Fruit fly (Drosophila melanogaster) whole organism, wandering third instar larva: ENCODE results near the gene ham.

Experiments used
- Abd-B ChIP-seq: fragments of >200 bp; optimal IDR thresholded peaks from 2 replicates; lab custom pipeline; 2017; ENCODE audit warnings: missing biosample characterization, missing genetic modification characterization
- CG32264 ChIP-seq: fragments of 200-800 bp; sonication (Bioruptor generic); optimal IDR thresholded peaks from 2 replicates; lab custom pipeline; 2016; ENCODE audit warnings: missing biosample characterization, missing genetic modification characterization
- CG9705 ChIP-seq: fragments of 200-800 bp; sonication (Bioruptor generic); optimal IDR thresholded peaks from 2 replicates; lab custom pipeline; 2018; ENCODE audit warnings: missing biosample characterization, mild to moderate bottlenecking, missing genetic modification characterization
- CrebA ChIP-seq: fragments of 200-800 bp; sonication (Bioruptor generic); optimal IDR thresholded peaks from 2 replicates; lab custom pipeline; 2016; ENCODE audit warnings: missing biosample characterization, mild to moderate bottlenecking, missing genetic modification characterization, borderline replicate concordance
- Dfd ChIP-seq: fragments of >200 bp; optimal IDR thresholded peaks from 2 replicates; lab custom pipeline; 2017; ENCODE audit warnings: missing biosample characterization, missing genetic modification characterization
- Dif ChIP-seq: fragments of 200-275, 200-300 bp; sonication (Bioruptor generic); optimal IDR thresholded peaks from 2 replicates; lab custom pipeline; 2018; ENCODE audit warnings: missing biosample characterization, missing genetic modification characterization; ENCODE audit not compliant: partially characterized antibody
- GATAd ChIP-seq: sonication (Bioruptor generic); optimal IDR thresholded peaks from 2 replicates; lab custom pipeline; 2016; ENCODE audit warnings: missing biosample characterization, missing genetic modification characterization
- HLH106 ChIP-seq: fragments of 200-800 bp; optimal IDR thresholded peaks from 3 replicates; lab custom pipeline; 2019; ENCODE audit warnings: missing biosample characterization, mild to moderate bottlenecking, missing genetic modification characterization, moderate library complexity
- Hnf4 ChIP-seq: fragments of 200-800 bp; sonication (Bioruptor generic); optimal IDR thresholded peaks from 2 replicates; lab custom pipeline; 2016; ENCODE audit warnings: missing biosample characterization, mild to moderate bottlenecking, missing genetic modification characterization
- Hr78 ChIP-seq: fragments of >200 bp; optimal IDR thresholded peaks from 2 replicates; lab custom pipeline; 2017; ENCODE audit warnings: missing biosample characterization, missing genetic modification characterization
- Hr83 ChIP-seq: fragments of 200-300 bp; sonication (Bioruptor generic); optimal IDR thresholded peaks from 2 replicates; lab custom pipeline; 2016; ENCODE audit warnings: missing biosample characterization, mild to moderate bottlenecking, missing genetic modification characterization, moderate library complexity; ENCODE audit not compliant: poor library complexity, severe bottlenecking
- Jra ChIP-seq: sonication (Bioruptor generic); optimal IDR thresholded peaks from 2 replicates; lab custom pipeline; 2016; ENCODE audit warnings: missing biosample characterization, missing genetic modification characterization
- Mio ChIP-seq: sonication (Bioruptor generic); optimal IDR thresholded peaks from 2 replicates; lab custom pipeline; 2016; ENCODE audit warnings: missing biosample characterization, missing genetic modification characterization
- Myc ChIP-seq: fragments of >200 bp; optimal IDR thresholded peaks from 2 replicates; lab custom pipeline; 2017
- N ChIP-seq: fragments of >200 bp; optimal IDR thresholded peaks from 2 replicates; lab custom pipeline; 2018; ENCODE audit warnings: missing biosample characterization, missing external identifiers, missing genetic modification characterization
- OdsH ChIP-seq: fragments of 200-800 bp; sonication (Bioruptor generic); optimal IDR thresholded peaks from 2 replicates; lab custom pipeline; 2016; ENCODE audit warnings: missing biosample characterization, mild to moderate bottlenecking, missing genetic modification characterization
- Rel ChIP-seq, 2 experiments: fragments of 200-800 bp; sonication (Bioruptor generic) in 1 of 2; optimal IDR thresholded peaks; 2 replicates in 1 of 2; 3 replicates in 1 of 2; lab custom pipeline; 2016 to 2019; ENCODE audit warnings: mild to moderate bottlenecking in 2 of 2, missing biosample characterization in 2 of 2, missing genetic modification characterization in 2 of 2, moderate library complexity in 1 of 2
- Sp1 ChIP-seq: fragments of 200-800 bp; sonication (Bioruptor generic); optimal IDR thresholded peaks from 3 replicates; lab custom pipeline; 2019; ENCODE audit warnings: missing biosample characterization, mild to moderate bottlenecking, missing genetic modification characterization, moderate library complexity
- Vsx2 ChIP-seq: fragments of 200-300, 225-300 bp; sonication (Bioruptor generic); optimal IDR thresholded peaks from 2 replicates; lab custom pipeline; 2018; ENCODE audit warnings: missing biosample characterization, missing genetic modification characterization; ENCODE audit not compliant: partially characterized antibody
- br ChIP-seq: fragments of 200-800 bp; sonication (Bioruptor generic); optimal IDR thresholded peaks from 2 replicates; lab custom pipeline; 2016; ENCODE audit warnings: missing biosample characterization, missing genetic modification characterization
- brk ChIP-seq: fragments of 200-800 bp; sonication (Bioruptor generic); optimal IDR thresholded peaks from 2 replicates; lab custom pipeline; 2016; ENCODE audit warnings: missing biosample characterization, mild to moderate bottlenecking, missing genetic modification characterization
- dl ChIP-seq, 2 experiments: fragments of 175-275, 200-275 bp in 1 of 2; fragments of 200-275 bp in 1 of 2; sonication (Bioruptor generic); optimal IDR thresholded peaks; lab custom pipeline; 2018; ENCODE audit warnings: mild to moderate bottlenecking in 2 of 2, missing biosample characterization in 2 of 2, missing genetic modification characterization in 2 of 2, moderate library complexity in 2 of 2; ENCODE audit not compliant: partially characterized antibody in 2 of 2, insufficient read depth in 1 of 2
- dmrt93B ChIP-seq: fragments of 200-800 bp; sonication (Bioruptor generic); optimal IDR thresholded peaks from 2 replicates; lab custom pipeline; 2018; ENCODE audit warnings: missing biosample characterization, mild to moderate bottlenecking, missing genetic modification characterization
- dsf ChIP-seq: sonication (Bioruptor generic); optimal IDR thresholded peaks from 2 replicates; lab custom pipeline; 2016; ENCODE audit warnings: missing biosample characterization, missing genetic modification characterization, borderline replicate concordance
- ey ChIP-seq: fragments of 200-800 bp; sonication (Bioruptor generic); optimal IDR thresholded peaks from 2 replicates; lab custom pipeline; 2016; ENCODE audit warnings: missing biosample characterization, missing genetic modification characterization
- foxo ChIP-seq, 2 experiments: fragments of 200-800 bp; sonication (Bioruptor generic); optimal IDR thresholded peaks; 2 replicates in 1 of 2; 3 replicates in 1 of 2; lab custom pipeline; 2016 to 2017; ENCODE audit warnings: missing biosample characterization in 2 of 2, missing genetic modification characterization in 2 of 2
- fru ChIP-seq: fragments of 200-800 bp; sonication (Bioruptor generic); optimal IDR thresholded peaks from 3 replicates; lab custom pipeline; 2016; ENCODE audit warnings: missing biosample characterization, mild to moderate bottlenecking, missing genetic modification characterization
- h ChIP-seq: fragments of 200-800 bp; sonication (Bioruptor generic); optimal IDR thresholded peaks from 3 replicates; lab custom pipeline; 2016; ENCODE audit warnings: missing biosample characterization, mild to moderate bottlenecking, missing genetic modification characterization
- jim ChIP-seq: fragments of 175-275, 200-325 bp; sonication (Bioruptor generic); optimal IDR thresholded peaks from 2 replicates; lab custom pipeline; 2016; ENCODE audit warnings: missing biosample characterization, mild to moderate bottlenecking, missing genetic modification characterization
- lola ChIP-seq: fragments of >200 bp; optimal IDR thresholded peaks from 2 replicates; lab custom pipeline; 2017; ENCODE audit warnings: missing biosample characterization, missing genetic modification characterization
- pan ChIP-seq: fragments of >200 bp; optimal IDR thresholded peaks from 2 replicates; lab custom pipeline; 2017
- psq ChIP-seq: fragments of 200-800 bp; sonication (Bioruptor generic); optimal IDR thresholded peaks from 3 replicates; lab custom pipeline; 2017; ENCODE audit warnings: missing biosample characterization, mild to moderate bottlenecking, missing genetic modification characterization, moderate library complexity
- rgr ChIP-seq: fragments of 200-800 bp; sonication (Bioruptor generic); optimal IDR thresholded peaks from 3 replicates; lab custom pipeline; 2016; ENCODE audit warnings: missing biosample characterization, mild to moderate bottlenecking, missing genetic modification characterization
- sage ChIP-seq: fragments of 200-800 bp; sonication (Bioruptor generic); optimal IDR thresholded peaks from 2 replicates; lab custom pipeline; 2016; ENCODE audit warnings: missing biosample characterization, mild to moderate bottlenecking, missing genetic modification characterization
- sv ChIP-seq: fragments of 200-800 bp; sonication (Bioruptor generic); optimal IDR thresholded peaks from 3 replicates; lab custom pipeline; 2016; ENCODE audit warnings: missing biosample characterization, missing genetic modification characterization
- tai ChIP-seq: sonication (Bioruptor generic); optimal IDR thresholded peaks from 2 replicates; lab custom pipeline; 2016; ENCODE audit warnings: missing biosample characterization, missing genetic modification characterization
- usp ChIP-seq: fragments of >200 bp; optimal IDR thresholded peaks from 2 replicates; lab custom pipeline; 2017; ENCODE audit warnings: missing biosample characterization, missing genetic modification characterization
- woc ChIP-seq: sonication (Bioruptor generic); optimal IDR thresholded peaks from 2 replicates; lab custom pipeline; 2016; ENCODE audit warnings: missing biosample characterization, mild to moderate bottlenecking, missing genetic modification characterization

ham gene

DNA sequence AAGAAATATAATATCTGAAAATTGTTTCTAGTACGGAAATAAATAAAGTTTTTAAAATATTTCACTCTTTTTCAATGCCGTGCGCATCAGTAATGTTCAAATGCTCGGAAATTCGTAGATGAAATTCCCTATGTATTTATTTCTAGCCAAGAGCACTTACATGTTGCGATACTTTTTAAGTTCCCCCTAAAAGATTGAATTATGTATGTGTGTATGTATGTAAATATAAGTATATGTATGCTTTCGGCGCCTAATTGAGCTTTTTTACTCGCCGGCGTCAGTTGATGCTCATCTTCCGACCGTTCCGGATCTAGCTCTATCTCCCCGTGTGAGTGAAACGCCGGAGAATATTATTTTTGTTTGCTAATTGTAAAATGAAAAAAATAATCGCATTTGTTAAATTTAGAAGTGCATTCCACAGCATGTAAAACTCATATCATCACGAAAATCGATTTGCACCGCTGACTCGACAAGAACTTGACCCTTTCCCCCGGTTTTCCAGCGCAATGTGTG, 33.8 kb upstream of the ham start, which contains the start of gene Ugt36E1:
Gene Ugt36E1, plus strand, starts transcription at position 275 of the 513 bp plus-strand sequence.
- TF ChIP-seq HLH106 (tag; lab: Kevin White, UChicago) (no peak), brk (GFP tag; lab: Kevin White, UChicago) (no peak), tai (GFP tag; lab: Kevin White, UChicago) (no peak), CrebA (GFP tag; lab: Kevin White, UChicago) (no peak), pan (lab: Kevin White, UChicago) (no peak), ey (GFP tag; lab: Kevin White, UChicago) (no peak), Rel (GFP tag; optimal IDR thresholded peaks at IDR 0.05; lab: Kevin White, UChicago) (no peak), Rel (tag; optimal IDR thresholded peaks at IDR 0.05; lab: Kevin White, UChicago) (no peak)

- TF ChIP-seq Sp1 (GFP tag; lab: Kevin White, UChicago) (peak; percentile 61), fru (GFP tag; lab: Kevin White, UChicago) (no peak), HLH106 (tag; lab: Kevin White, UChicago) (no peak), woc (GFP tag; lab: Kevin White, UChicago) (peak; percentile 75), Dif (GFP tag; lab: Kevin White, UChicago) (peak; percentile 63), CG32264 (GFP tag; lab: Kevin White, UChicago) (no peak), ey (GFP tag; lab: Kevin White, UChicago) (no peak), psq (peak; percentile 18), dmrt93B (GFP tag; lab: Kevin White, UChicago) (no peak), lola (GFP tag; lab: Kevin White, UChicago) (no peak), jim (GFP tag; lab: Kevin White, UChicago) (no peak), h (GFP tag; lab: Kevin White, UChicago) (peak; percentile 28), Vsx2 (GFP tag; lab: Kevin White, UChicago) (peak; percentile 81), brk (GFP tag; lab: Kevin White, UChicago) (no peak), Hnf4 (peak; percentile 66), tai (GFP tag; lab: Kevin White, UChicago) (no peak), sv (GFP tag; lab: Kevin White, UChicago) (no peak), Myc (lab: Kevin White, UChicago) (peak; percentile 82), Abd-B (GFP tag; lab: Kevin White, UChicago) (no peak), rgr (peak; percentile 30), OdsH (GFP tag; lab: Kevin White, UChicago) (no peak), br (GFP tag; lab: Kevin White, UChicago) (peak; percentile 40), Rel (GFP tag; optimal IDR thresholded peaks at IDR 0.05; lab: Kevin White, UChicago) (no peak), Rel (tag; optimal IDR thresholded peaks at IDR 0.05; lab: Kevin White, UChicago) (peak; percentile 51), pan (lab: Kevin White, UChicago) (no peak), Hr83 (GFP tag; lab: Kevin White, UChicago) (peak; percentile 75), Hr78 (GFP tag; lab: Kevin White, UChicago) (no peak), Dfd (GFP tag; lab: Kevin White, UChicago) (no peak), foxo (GFP tag; optimal IDR thresholded peaks at IDR 0.05; lab: Kevin White, UChicago) (peak in 1 of 2 experiments; percentile 5), dl (GFP tag; optimal IDR thresholded peaks at IDR 0.05; lab: Kevin White, UChicago; ENCODE audit: insufficient read depth in 1 of 2, partially characterized antibody in 2 of 2) (no peak), GATAd (GFP tag; lab: Kevin White, UChicago) (no peak), Jra (GFP tag; lab: Kevin White, UChicago) (peak; percentile 22), usp (GFP tag; lab: Kevin White, UChicago) (no peak), N (GFP tag; lab: Kevin White, UChicago) (no peak), sage (GFP tag; lab: Kevin White, UChicago) (no peak), Mio (GFP tag; lab: Kevin White, UChicago) (no peak), dsf (no peak), CrebA (GFP tag; lab: Kevin White, UChicago) (no peak), CG9705 (GFP tag; lab: Kevin White, UChicago) (no peak)
These were observed 30.6 kb upstream of the ham start, which contains the start of gene Ugt36D1 for dm6 chr2L:18823243-18823803. Ugt36D1 (plus strand) TSS chr2L:18823548.
